Fruit fly (Drosophila melanogaster) Kc167 (cell line): ENCODE measurements around the gene trus.

Experiments
- Myc ChIP-seq: fragments of >200 bp; optimal IDR thresholded peaks from 2 replicates; lab custom pipeline; 2017; ENCODE audit warnings: missing external identifiers
- h ChIP-seq: fragments of >200 bp; optimal IDR thresholded peaks from 3 replicates; lab custom pipeline; 2018; ENCODE audit warnings: missing external identifiers

DNA sequence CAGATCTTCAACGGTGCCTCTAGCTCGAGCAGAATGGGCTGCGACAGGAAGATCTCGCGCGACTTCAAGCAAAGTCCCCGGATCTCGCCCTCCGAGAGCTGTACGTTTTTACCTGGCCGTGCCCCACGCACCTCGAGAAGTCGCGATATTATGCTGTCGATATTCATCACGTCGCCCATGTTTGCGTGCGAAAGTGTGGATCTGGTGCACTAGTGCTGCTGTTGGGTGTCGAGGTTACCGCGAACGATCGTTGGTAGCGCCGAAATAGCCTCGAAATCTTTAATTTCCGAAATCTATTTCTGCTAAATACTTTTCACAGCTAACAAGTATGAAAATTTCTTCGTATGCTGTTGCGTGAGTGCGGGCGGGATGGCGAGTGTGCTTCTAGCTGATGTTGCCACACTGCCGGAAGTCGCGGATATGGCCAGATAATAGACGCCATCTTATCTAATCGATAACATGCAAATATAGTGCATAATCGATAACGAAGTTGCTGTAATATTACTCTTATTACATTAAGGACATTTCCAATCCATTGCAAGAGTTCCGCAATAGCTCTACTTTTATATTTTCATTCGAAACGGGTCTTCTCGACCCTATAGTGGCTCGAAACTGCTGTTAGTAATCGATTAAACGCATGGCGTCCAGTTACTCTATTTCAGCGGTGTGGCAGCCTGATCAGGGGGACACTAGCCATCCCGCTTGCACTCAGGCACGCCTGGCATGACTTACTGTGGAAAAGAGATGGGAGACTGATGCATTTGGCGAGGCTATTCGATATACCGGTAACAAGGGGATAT, 30.7 kb upstream of the trus start, which contains the start of gene Pp1-87B:
- TF ChIP-seq Myc (lab: Kevin White, UChicago) (no peak), h (lab: Kevin White, UChicago) (no peak)
